Worm (Caenorhabditis elegans) whole organism, L4/young adult: ENCODE results near the gene F45E12.5.

Experiments
- W03F9.2 ChIP-seq: fragments of 150-350 bp; optimal IDR thresholded peaks from 2 replicates; lab custom pipeline; 2014; ENCODE audit warnings: missing biosample characterization, missing genetic modification characterization
- dao-5 ChIP-seq: sonication (generic microtip); optimal IDR thresholded peaks from 2 replicates; lab custom pipeline; 2016; ENCODE audit warnings: missing genotype, missing genetic modification characterization, moderate library complexity, missing compliant biosample characterization
- him-1 ChIP-seq: sonication (generic microtip); optimal IDR thresholded peaks from 2 replicates; lab custom pipeline; 2016; ENCODE audit warnings: missing genotype, missing genetic modification reagents, missing genetic modification characterization, missing compliant biosample characterization

Gene F45E12.5

ce11 chrII:7289923-7290476, 19.9 kb downstream of the F45E12.5 start, which contains the start of gene C30G12.2:
Gene C30G12.2, plus strand, starts transcription at chrII:7290426.
- TF ChIP-seq him-1 (tag; lab: Kevin White, UChicago) (no peak), W03F9.2 (tag; lab: Kevin White, UChicago) (no peak), dao-5 (tag; lab: Kevin White, UChicago) (no peak)

- TF ChIP-seq W03F9.2 (tag; lab: Kevin White, UChicago), result no peak
- TF ChIP-seq him-1 (tag; lab: Kevin White, UChicago), result no peak
- TF ChIP-seq dao-5 (tag; lab: Kevin White, UChicago), result no peak
Measured at ce11 chrII:7287709-7288108, 22.2 kb downstream of the F45E12.5 start.

- TF ChIP-seq him-1 (tag; lab: Kevin White, UChicago), result no peak
- TF ChIP-seq W03F9.2 (tag; lab: Kevin White, UChicago), result no peak
- no peak for TF ChIP-seq dao-5 (tag; lab: Kevin White, UChicago)
Measured at ce11 chrII:7287140-7287539, 22.8 kb downstream of the F45E12.5 start.

- TF ChIP-seq him-1 (tag; lab: Kevin White, UChicago) (no peak), dao-5 (tag; lab: Kevin White, UChicago) (no peak), W03F9.2 (tag; lab: Kevin White, UChicago) (no peak)
Measured at ce11 chrII:7283063-7283462, 26.9 kb downstream of the F45E12.5 start.

ce11 chrII:7280584-7280983, 29.3 kb downstream of the F45E12.5 start:
- TF ChIP-seq dao-5 (tag; lab: Kevin White, UChicago) (no peak), him-1 (tag; lab: Kevin White, UChicago) (no peak), W03F9.2 (tag; lab: Kevin White, UChicago) (no peak)

ce11 chrII:7279808-7280207, 30.1 kb downstream of the F45E12.5 start:
- TF ChIP-seq W03F9.2 (tag; lab: Kevin White, UChicago) (no peak), him-1 (tag; lab: Kevin White, UChicago) (no peak), dao-5 (tag; lab: Kevin White, UChicago) (no peak)

- TF ChIP-seq W03F9.2 (tag; lab: Kevin White, UChicago) (no peak), dao-5 (tag; lab: Kevin White, UChicago) (no peak), him-1 (tag; lab: Kevin White, UChicago) (no peak)
Measured at ce11 chrII:7277925-7278324, 32.0 kb downstream of the F45E12.5 start.

ce11 chrII:7277257-7277656, 32.7 kb downstream of the F45E12.5 start:
- TF ChIP-seq him-1 (tag; lab: Kevin White, UChicago) (no peak), W03F9.2 (tag; lab: Kevin White, UChicago) (no peak), dao-5 (tag; lab: Kevin White, UChicago) (no peak)

- TF ChIP-seq W03F9.2 (tag; lab: Kevin White, UChicago) (no peak), him-1 (tag; lab: Kevin White, UChicago) (no peak), dao-5 (tag; lab: Kevin White, UChicago) (no peak)
Measured at ce11 chrII:7273517-7273916, 36.4 kb downstream of the F45E12.5 start.

- TF ChIP-seq W03F9.2 (tag; lab: Kevin White, UChicago) (no peak), dao-5 (tag; lab: Kevin White, UChicago) (no peak), him-1 (tag; lab: Kevin White, UChicago) (no peak)
Measured at ce11 chrII:7272513-7272912, 37.4 kb downstream of the F45E12.5 start.

- TF ChIP-seq W03F9.2 (tag; lab: Kevin White, UChicago) (no peak), him-1 (tag; lab: Kevin White, UChicago) (no peak), dao-5 (tag; lab: Kevin White, UChicago) (no peak)
Measured at ce11 chrII:7269783-7270182, 40.1 kb downstream of the F45E12.5 start.

- TF ChIP-seq dao-5 (tag; lab: Kevin White, UChicago) (no peak), him-1 (tag; lab: Kevin White, UChicago) (no peak), W03F9.2 (tag; lab: Kevin White, UChicago) (no peak)
Measured at ce11 chrII:7264675-7265074, 45.2 kb downstream of the F45E12.5 start.

- no peak for TF ChIP-seq dao-5 (tag; lab: Kevin White, UChicago)
- TF ChIP-seq W03F9.2 (tag; lab: Kevin White, UChicago), result no peak
- no peak for TF ChIP-seq him-1 (tag; lab: Kevin White, UChicago)
Measured at ce11 chrII:7261854-7262253, 48.1 kb downstream of the F45E12.5 start, which contains the start of gene C30G12.4. Gene C30G12.4, plus strand, starts transcription at chrII:7262154.
